Fruit fly (Drosophila melanogaster) whole organism, embryonic: ENCODE results near the gene S6KL.

Experiments
- CG11723 ChIP-seq: fragments of 200-800 bp; sonication (Bioruptor generic); optimal IDR thresholded peaks from 2 replicates; lab custom pipeline; 2017; ENCODE audit warnings: missing biosample characterization, mild to moderate bottlenecking, missing genetic modification characterization
- CG13424 ChIP-seq: fragments of 200-800 bp; sonication (Bioruptor generic); optimal IDR thresholded peaks from 2 replicates; lab custom pipeline; 2019; ENCODE audit warnings: missing biosample characterization, mild to moderate bottlenecking, missing genetic modification characterization, moderate library complexity
- CG14050 ChIP-seq: fragments of 200-800 bp; sonication (Bioruptor generic); IDR thresholded peaks from 3 replicates; pipeline ENCODE4 v1.3.6; 2022; ENCODE audit warnings: missing biosample characterization, missing genetic modification characterization
- CG17912 ChIP-seq: fragments of 200-800 bp; sonication (Bioruptor generic); optimal IDR thresholded peaks from 2 replicates; lab custom pipeline; 2018; ENCODE audit warnings: missing biosample characterization, mild to moderate bottlenecking, missing genetic modification characterization
- CG2678 ChIP-seq: fragments of 200-800 bp; sonication (Bioruptor generic); optimal IDR thresholded peaks from 3 replicates; lab custom pipeline; 2019; ENCODE audit warnings: missing biosample characterization, mild to moderate bottlenecking, missing genetic modification characterization, moderate library complexity
- CG33213 ChIP-seq: fragments of 200-800 bp; sonication (Bioruptor generic); optimal IDR thresholded peaks from 3 replicates; lab custom pipeline; 2016; ENCODE audit warnings: missing biosample characterization, missing genetic modification characterization
- CG43689 ChIP-seq: fragments of 200-800 bp; sonication (Bioruptor generic); IDR thresholded peaks from 2 replicates; pipeline ENCODE4 v1.3.6; 2022; ENCODE audit warnings: missing biosample characterization, missing genetic modification characterization
- CG4854 ChIP-seq: fragments of 200-800 bp; sonication (Bioruptor generic); optimal IDR thresholded peaks from 2 replicates; lab custom pipeline; 2016; ENCODE audit warnings: missing biosample characterization, missing genetic modification characterization, inconsistent platforms
- CG6791 ChIP-seq: fragments of 200-800 bp; sonication (Bioruptor generic); IDR thresholded peaks from 3 replicates; pipeline ENCODE4 v1.3.6; 2022; ENCODE audit warnings: missing biosample characterization, missing genetic modification characterization; ENCODE audit not compliant: partially characterized antibody
- CG7745 ChIP-seq: fragments of 200-800 bp; sonication (Bioruptor generic); optimal IDR thresholded peaks from 2 replicates; lab custom pipeline; 2018; ENCODE audit warnings: missing biosample characterization, mild to moderate bottlenecking, missing genetic modification characterization, moderate library complexity
- CG7786 ChIP-seq: fragments of 200-800 bp; sonication (Bioruptor generic); optimal IDR thresholded peaks from 2 replicates; lab custom pipeline; 2016; ENCODE audit warnings: missing biosample characterization, missing genetic modification characterization
- CG7987 ChIP-seq: fragments of 200-800 bp; sonication (Bioruptor generic); optimal IDR thresholded peaks from 2 replicates; lab custom pipeline; 2018; ENCODE audit warnings: missing biosample characterization, mild to moderate bottlenecking, missing genetic modification characterization, moderate library complexity
- CG8388 ChIP-seq: fragments of 200-800 bp; sonication (Bioruptor generic); optimal IDR thresholded peaks from 2 replicates; lab custom pipeline; 2019; ENCODE audit warnings: missing biosample characterization, mild to moderate bottlenecking, missing genetic modification characterization, moderate library complexity
- CG9727 ChIP-seq: fragments of 200-800 bp; sonication (Bioruptor generic); optimal IDR thresholded peaks from 3 replicates; lab custom pipeline; 2017; ENCODE audit warnings: missing biosample characterization, mild to moderate bottlenecking, missing genetic modification characterization
- CoRest ChIP-seq: fragments of 200-800 bp; sonication (Bioruptor generic); optimal IDR thresholded peaks from 3 replicates; lab custom pipeline; 2018; ENCODE audit warnings: missing biosample characterization, mild to moderate bottlenecking, missing genetic modification characterization, moderate library complexity
- Doc3 ChIP-seq: fragments of 200-800 bp; sonication (Bioruptor generic); IDR thresholded peaks from 3 replicates; pipeline ENCODE4 v1.3.6; 2022; ENCODE audit warnings: missing biosample characterization, missing genetic modification characterization; ENCODE audit not compliant: partially characterized antibody
- Dref ChIP-seq: fragments of 200-800 bp; sonication (Bioruptor generic); IDR thresholded peaks from 2 replicates; pipeline ENCODE4 v1.3.6; 2022; ENCODE audit warnings: missing biosample characterization, missing genetic modification characterization
- E2f1 ChIP-seq: fragments of 200-800 bp; sonication (Bioruptor generic); IDR thresholded peaks from 2 replicates; pipeline ENCODE4 v1.3.6; 2022; ENCODE audit warnings: missing biosample characterization, missing genetic modification characterization
- HLH4C ChIP-seq: fragments of 200-800 bp; sonication (Bioruptor generic); IDR thresholded peaks from 3 replicates; pipeline ENCODE4 v1.3.6; 2022; ENCODE audit warnings: missing biosample characterization, missing genetic modification characterization; ENCODE audit not compliant: partially characterized antibody
- HLH54F ChIP-seq: fragments of 200-800 bp; sonication (Bioruptor generic); optimal IDR thresholded peaks from 3 replicates; lab custom pipeline; 2016; ENCODE audit warnings: missing biosample characterization, missing genetic modification characterization
- Hmx ChIP-seq: fragments of 200-800 bp; sonication (Bioruptor generic); optimal IDR thresholded peaks from 2 replicates; lab custom pipeline; 2016; ENCODE audit warnings: missing biosample characterization, missing genetic modification characterization
- MBD-R2 ChIP-seq: fragments of 200-800 bp; sonication (Bioruptor generic); IDR thresholded peaks from 2 replicates; pipeline ENCODE4 v1.3.6; 2022; ENCODE audit warnings: missing biosample characterization, missing genetic modification characterization
- NFAT ChIP-seq: fragments of 200-800 bp; sonication (Bioruptor generic); IDR thresholded peaks from 2 replicates; pipeline ENCODE4 v1.3.6; 2022; ENCODE audit warnings: missing biosample characterization, missing genetic modification characterization
- Nf-YA ChIP-seq: fragments of 200-800 bp; sonication (Bioruptor generic); IDR thresholded peaks from 2 replicates; pipeline ENCODE4 v1.3.6; 2022; ENCODE audit warnings: missing biosample characterization, missing genetic modification characterization
- Oaz ChIP-seq: fragments of 200-800 bp; sonication (Bioruptor generic); IDR thresholded peaks from 2 replicates; pipeline ENCODE4 v1.3.6; 2022; ENCODE audit warnings: missing biosample characterization, missing genetic modification characterization
- Rfx ChIP-seq: fragments of 200-800 bp; sonication (Bioruptor generic); IDR thresholded peaks from 2 replicates; pipeline ENCODE4 v1.3.6; 2022; ENCODE audit warnings: missing biosample characterization, missing genetic modification characterization
- Rx ChIP-seq: fragments of 200-800 bp; sonication (Bioruptor generic); IDR thresholded peaks from 2 replicates; pipeline ENCODE4 v1.3.6; 2022; ENCODE audit warnings: missing biosample characterization, missing genetic modification characterization
- aop ChIP-seq: fragments of 200-800 bp; sonication (Bioruptor generic); IDR thresholded peaks from 2 replicates; pipeline ENCODE4 v1.3.6; 2022; ENCODE audit warnings: missing biosample characterization, missing genetic modification characterization
- ato ChIP-seq: fragments of 200-800 bp; sonication (Bioruptor generic); IDR thresholded peaks from 2 replicates; pipeline ENCODE4 v1.3.6; 2022; ENCODE audit warnings: missing biosample characterization, missing genetic modification characterization; ENCODE audit not compliant: partially characterized antibody
- bigmax ChIP-seq: fragments of 200-800 bp; sonication (Bioruptor generic); optimal IDR thresholded peaks from 2 replicates; lab custom pipeline; 2018; ENCODE audit warnings: missing biosample characterization, mild to moderate bottlenecking, missing genetic modification characterization
- chm ChIP-seq: fragments of 200-800 bp; sonication (Bioruptor generic); IDR thresholded peaks from 2 replicates; pipeline ENCODE4 v1.3.6; 2022; ENCODE audit warnings: missing biosample characterization, missing genetic modification characterization
- corto ChIP-seq: fragments of 200-800 bp; sonication (Bioruptor generic); optimal IDR thresholded peaks from 2 replicates; lab custom pipeline; 2016; ENCODE audit warnings: missing biosample characterization, mild to moderate bottlenecking, missing genetic modification characterization, moderate library complexity
- disco-r ChIP-seq: fragments of 200-800 bp; sonication (Bioruptor generic); optimal IDR thresholded peaks from 2 replicates; lab custom pipeline; 2016; ENCODE audit warnings: missing biosample characterization, missing genetic modification characterization
- dmrt99B ChIP-seq: fragments of 200-800 bp; sonication (Bioruptor generic); optimal IDR thresholded peaks from 2 replicates; lab custom pipeline; 2018; ENCODE audit warnings: missing biosample characterization, mild to moderate bottlenecking, missing genetic modification characterization, moderate library complexity
- fru ChIP-seq: fragments of >200 bp; optimal IDR thresholded peaks from 2 replicates; lab custom pipeline; 2017
- ftz-f1 ChIP-seq: fragments of 200-800 bp; sonication (Bioruptor generic); optimal IDR thresholded peaks from 2 replicates; lab custom pipeline; 2016; ENCODE audit warnings: missing biosample characterization, missing genetic modification characterization
- hkb ChIP-seq, 2 experiments: fragments of 200-800 bp in 1 of 2; fragments of >200 bp in 1 of 2; sonication (Bioruptor generic) in 1 of 2; IDR thresholded peaks in 1 of 2; optimal IDR thresholded peaks in 1 of 2; 2 replicates each; pipeline versions ENCODE4 v1.3.6 to Lab custom; 2017 to 2022; ENCODE audit warnings: missing biosample characterization in 1 of 2, missing genetic modification characterization in 1 of 2
- jumu ChIP-seq: fragments of 200-800 bp; sonication (Bioruptor generic); optimal IDR thresholded peaks from 3 replicates; lab custom pipeline; 2016; ENCODE audit warnings: missing biosample characterization, missing genetic modification characterization
- ken ChIP-seq: fragments of 200-800 bp; sonication (Bioruptor generic); IDR thresholded peaks from 3 replicates; pipeline ENCODE4 v1.3.6; 2022; ENCODE audit warnings: missing biosample characterization, missing genetic modification characterization
- kni ChIP-seq: fragments of 200-800 bp; sonication (Bioruptor generic); optimal IDR thresholded peaks from 3 replicates; lab custom pipeline; 2017; ENCODE audit warnings: mild to moderate bottlenecking, missing biosample characterization, missing genetic modification reagents, missing genetic modification characterization
- luna ChIP-seq: fragments of 200-800 bp; sonication (Bioruptor generic); optimal IDR thresholded peaks from 2 replicates; lab custom pipeline; 2016; ENCODE audit warnings: missing biosample characterization, missing genetic modification characterization
- nau ChIP-seq: fragments of 200-800 bp; sonication (Bioruptor generic); optimal IDR thresholded peaks from 3 replicates; lab custom pipeline; 2017; ENCODE audit warnings: missing biosample characterization, mild to moderate bottlenecking, missing genetic modification characterization, missing genetic modification reagents
- repo ChIP-seq: fragments of 200-800 bp; sonication (Bioruptor generic); optimal IDR thresholded peaks from 2 replicates; lab custom pipeline; 2016; ENCODE audit warnings: missing biosample characterization, missing genetic modification characterization
- row ChIP-seq: fragments of 200-800 bp; sonication (Bioruptor generic); IDR thresholded peaks from 3 replicates; pipeline ENCODE4 v1.3.6; 2022; ENCODE audit warnings: missing biosample characterization, missing genetic modification characterization
- sna ChIP-seq: fragments of 200-800 bp; sonication (Bioruptor generic); IDR thresholded peaks from 2 replicates; pipeline ENCODE4 v1.3.6; 2022; ENCODE audit warnings: missing biosample characterization, missing genetic modification characterization; ENCODE audit not compliant: partially characterized antibody
- stc ChIP-seq: fragments of 200-800 bp; sonication (Bioruptor generic); IDR thresholded peaks from 2 replicates; pipeline ENCODE4 v1.3.6; 2022; ENCODE audit warnings: missing biosample characterization, missing genetic modification characterization
- vvl ChIP-seq: fragments of 200-800 bp; sonication (Bioruptor generic); IDR thresholded peaks from 2 replicates; pipeline ENCODE4 v1.3.6; 2022; ENCODE audit warnings: missing biosample characterization, missing genetic modification characterization
- zf30C ChIP-seq: fragments of 200-800 bp; sonication (Bioruptor generic); optimal IDR thresholded peaks from 3 replicates; lab custom pipeline; 2018; ENCODE audit warnings: missing biosample characterization, mild to moderate bottlenecking, missing genetic modification characterization
- zfh2 ChIP-seq: fragments of 200-800 bp; sonication (Bioruptor generic); optimal IDR thresholded peaks from 2 replicates; lab custom pipeline; 2016; ENCODE audit warnings: missing biosample characterization, missing genetic modification characterization

The S6KL gene

DNA sequence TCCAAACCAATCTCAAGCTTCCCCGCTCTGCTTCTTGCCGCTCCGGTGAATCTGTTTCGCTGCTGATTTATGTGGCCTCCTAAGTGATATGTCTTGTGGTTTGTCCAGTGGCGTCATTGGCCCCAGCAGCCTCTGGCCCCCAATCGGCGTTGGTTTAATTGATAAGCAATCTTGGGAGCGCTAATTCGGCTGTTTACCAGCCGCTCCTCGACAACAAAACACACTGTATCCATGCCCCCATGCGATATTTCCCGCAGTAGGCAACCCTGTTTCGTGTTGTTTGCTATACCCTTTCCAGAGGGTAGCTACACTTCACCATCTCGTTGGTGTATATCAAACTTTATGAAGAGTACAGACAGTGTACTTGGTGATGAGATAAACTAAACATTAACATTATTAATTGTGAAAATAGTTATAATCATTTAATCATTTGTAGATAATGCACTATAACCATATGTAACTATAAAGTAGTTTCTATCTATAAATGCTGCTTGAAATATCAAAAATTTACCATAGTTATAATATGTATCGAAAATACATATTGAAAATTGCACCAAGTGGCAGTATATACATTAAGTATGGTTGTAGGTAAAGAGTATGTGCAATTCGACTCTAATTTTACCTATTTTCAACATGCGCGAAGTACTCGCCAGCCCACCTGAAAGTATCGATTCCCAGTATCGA is 60.2 kb downstream of the S6KL start, which contains the start of gene shop (continued):
- TF ChIP-seq disco-r (no peak), NFAT (peak; percentile 61; the same call in 1 of the 2 replicates), vvl (GFP tag; lab: Robert Waterston, UW) (peak; percentile 60; the same call in 1 of the 2 replicates), CG4854 (GFP tag; lab: Kevin White, UChicago) (peak; percentile 51), corto (GFP tag; lab: Kevin White, UChicago) (no peak), Dref (GFP tag; lab: Robert Waterston, UW) (peak; percentile 52), ato (GFP tag; lab: Robert Waterston, UW) (no peak), CG7745 (tag; lab: Kevin White, UChicago) (no peak), CG14050 (GFP tag; lab: Robert Waterston, UW) (peak; percentile 60; the same call in 2 of the 3 replicates), chm (GFP tag; lab: Robert Waterston, UW) (0 out of 2 replicates have a peak, but pooled peaks have one; percentile 45), Hmx (GFP tag; lab: Kevin White, UChicago) (peak; percentile 57), Doc3 (GFP tag; lab: Robert Waterston, UW) (peak; percentile 52), dmrt99B (peak; percentile 89), CG6791 (GFP tag; lab: Robert Waterston, UW) (0 out of 3 replicates have a peak, but pooled peaks have one; percentile 55), HLH4C (GFP tag; lab: Robert Waterston, UW) (0 out of 3 replicates have a peak, but pooled peaks have one; percentile 26), HLH54F (GFP tag; lab: Kevin White, UChicago) (peak; percentile 83), hkb (optimal IDR thresholded peaks at IDR 0.05; lab: Kevin White, UChicago) (no peak), hkb (GFP tag; IDR thresholded peaks at IDR 0.05; lab: Robert Waterston, UW) (peak; percentile 60), CG9727 (GFP tag; lab: Kevin White, UChicago) (peak; percentile 87), CG7786 (GFP tag; lab: Kevin White, UChicago) (peak; percentile 74), ftz-f1 (no peak), stc (GFP tag; lab: Robert Waterston, UW) (peak; percentile 52), zfh2 (peak; percentile 81), nau (no peak), CG13424 (tag; lab: Kevin White, UChicago) (peak; percentile 91), E2f1 (peak; percentile 69), bigmax (GFP tag; lab: Kevin White, UChicago) (no peak), CG11723 (peak; percentile 80), luna (no peak), Rx (no peak), zf30C (GFP tag; lab: Kevin White, UChicago) (no peak), CG33213 (peak; percentile 59), Rfx (peak; percentile 82), sna (GFP tag; lab: Robert Waterston, UW) (peak; percentile 52), CG17912 (peak; percentile 72), Oaz (GFP tag; lab: Robert Waterston, UW) (no peak), Nf-YA (GFP tag; lab: Robert Waterston, UW) (0 out of 2 replicates have a peak, but pooled peaks have one; percentile 31), jumu (GFP tag; lab: Kevin White, UChicago) (peak; percentile 61), CG8388 (GFP tag; lab: Kevin White, UChicago) (peak; percentile 84), CoRest (tag; lab: Kevin White, UChicago) (peak; percentile 95), MBD-R2 (GFP tag; lab: Robert Waterston, UW) (peak; percentile 54; the same call in 1 of the 2 replicates), ken (GFP tag; lab: Robert Waterston, UW) (peak; percentile 60; the same call in 1 of the 3 replicates), CG7987 (GFP tag; lab: Kevin White, UChicago) (peak; percentile 55), kni (GFP tag; lab: Kevin White, UChicago) (peak; percentile 15), row (GFP tag; lab: Robert Waterston, UW) (peak; percentile 93), fru (lab: Kevin White, UChicago) (no peak), CG43689 (GFP tag; lab: Robert Waterston, UW) (0 out of 2 replicates have a peak, but pooled peaks have one; percentile 36), repo (GFP tag; lab: Kevin White, UChicago) (peak; percentile 2), aop (GFP tag; lab: Robert Waterston, UW) (no peak), CG2678 (tag; lab: Kevin White, UChicago) (peak; percentile 94)
